Fruit fly (Drosophila melanogaster): ENCODE data around the gene CG6686.

The CG6686 gene

dm6 chr2L:12007331-12007791, 19.5 kb upstream of the CG6686 start (continued):
- TF ChIP-seq ssp (GFP tag; IDR thresholded peaks at IDR 0.05) = no peak
- no peak for TF ChIP-seq klu (GFP tag; IDR thresholded peaks at IDR 0.05)
- TF ChIP-seq en (GFP tag; optimal IDR thresholded peaks at IDR 0.05) = peak; percentile 10
- peak; percentile 88 for TF ChIP-seq zen (tag; optimal IDR thresholded peaks at IDR 0.05)
- TF ChIP-seq phol (tag; optimal IDR thresholded peaks at IDR 0.05) = peak; percentile 26
- no peak for TF ChIP-seq Ravus (GFP tag; IDR thresholded peaks at IDR 0.05)
- peak; percentile 84 for TF ChIP-seq CG7987 (GFP tag; optimal IDR thresholded peaks at IDR 0.05)
- no peak for TF ChIP-seq CG10565 (GFP tag; optimal IDR thresholded peaks at IDR 0.05)
- no peak for TF ChIP-seq CG42726 (GFP tag; IDR thresholded peaks at IDR 0.05; ENCODE audit: partially characterized antibody)
- no peak for TF ChIP-seq Dip2 (GFP tag; IDR thresholded peaks at IDR 0.05)
- TF ChIP-seq zf30C (GFP tag; optimal IDR thresholded peaks at IDR 0.05) = peak; percentile 14
- TF ChIP-seq gsb-n (tag; optimal IDR thresholded peaks at IDR 0.05) = peak; percentile 19
- TF ChIP-seq Mrtf (GFP tag; IDR thresholded peaks at IDR 0.05) = no peak
- TF ChIP-seq CG31388 (GFP tag; optimal IDR thresholded peaks at IDR 0.05) = no peak
- no peak for TF ChIP-seq cato (GFP tag; optimal IDR thresholded peaks at IDR 0.05; ENCODE audit: borderline replicate concordance)
- peak; percentile 24 for TF ChIP-seq odd (GFP tag; optimal IDR thresholded peaks at IDR 0.05)
- TF ChIP-seq fd102C (GFP tag; optimal IDR thresholded peaks at IDR 0.05) = peak; percentile 50
- TF ChIP-seq yki (optimal IDR thresholded peaks at IDR 0.05) = no peak
- no peak for TF ChIP-seq CG3995 (GFP tag; optimal IDR thresholded peaks at IDR 0.05)
- TF ChIP-seq cg (GFP tag; optimal IDR thresholded peaks at IDR 0.05) = peak; percentile 69
- TF ChIP-seq CG10431 (GFP tag; optimal IDR thresholded peaks at IDR 0.05) = peak; percentile 85
- TF ChIP-seq tll (GFP tag; optimal IDR thresholded peaks at IDR 0.05) = peak in 1 of 2 experiments; percentile 92
- peak; percentile 93 for TF ChIP-seq sens (GFP tag)
- TF ChIP-seq Dip3 (GFP tag; optimal IDR thresholded peaks at IDR 0.05) = no peak
- TF ChIP-seq Dref (GFP tag; IDR thresholded peaks at IDR 0.05) = no peak
- no peak for TF ChIP-seq CG9215 (GFP tag; IDR thresholded peaks at IDR 0.05)
- TF ChIP-seq al (GFP tag; IDR thresholded peaks at IDR 0.05) = no peak
- TF ChIP-seq tx (GFP tag; optimal IDR thresholded peaks at IDR 0.05) = no peak
- peak; percentile 76 for TF ChIP-seq pfk (GFP tag; optimal IDR thresholded peaks at IDR 0.05)
- no peak for TF ChIP-seq CG17328 (GFP tag; IDR thresholded peaks at IDR 0.05)
- no peak for TF ChIP-seq Aef1 (GFP tag; IDR thresholded peaks at IDR 0.05)
- peak; percentile 16 for TF ChIP-seq Side (GFP tag; optimal IDR thresholded peaks at IDR 0.05)
- no peak for TF ChIP-seq trh (GFP tag; optimal IDR thresholded peaks at IDR 0.05)
- TF ChIP-seq HmgZ (tag; optimal IDR thresholded peaks at IDR 0.05) = peak; percentile 93
- peak; percentile 94 for TF ChIP-seq Hmr (GFP tag; optimal IDR thresholded peaks at IDR 0.05)
- TF ChIP-seq CG3847 (GFP tag; IDR thresholded peaks at IDR 0.05) = no peak
- no peak for TF ChIP-seq Poxn (GFP tag; IDR thresholded peaks at IDR 0.05)
- TF ChIP-seq CG17912 (GFP tag; optimal IDR thresholded peaks at IDR 0.05) = peak; percentile 98
- TF ChIP-seq shn (GFP tag; optimal IDR thresholded peaks at IDR 0.05) = peak; percentile 71
- no peak for TF ChIP-seq CG6689 (GFP tag; IDR thresholded peaks at IDR 0.05)
- TF ChIP-seq toy (GFP tag; IDR thresholded peaks at IDR 0.05) = no peak
- no peak for TF ChIP-seq amos (GFP tag; IDR thresholded peaks at IDR 0.05; ENCODE audit: partially characterized antibody)
- TF ChIP-seq kay (GFP tag; optimal IDR thresholded peaks at IDR 0.05) = peak; percentile 89
- peak; percentile 55 for TF ChIP-seq grau (tag; optimal IDR thresholded peaks at IDR 0.05)
- no peak for TF ChIP-seq vvl (GFP tag; IDR thresholded peaks at IDR 0.05)
- TF ChIP-seq onecut (GFP tag; IDR thresholded peaks at IDR 0.05) = peak; percentile 92
- TF ChIP-seq HLH4C (GFP tag; IDR thresholded peaks at IDR 0.05; ENCODE audit: partially characterized antibody) = no peak
- TF ChIP-seq twi (tag; optimal IDR thresholded peaks at IDR 0.05) = peak; percentile 60
- no peak for TF ChIP-seq CG8944 (GFP tag; optimal IDR thresholded peaks at IDR 0.05)
- peak; percentile 5 for TF ChIP-seq Antp (GFP tag; optimal IDR thresholded peaks at IDR 0.05)
- TF ChIP-seq CG12744 (GFP tag; optimal IDR thresholded peaks at IDR 0.05) = peak; percentile 34
- no peak for TF ChIP-seq CG30431 (GFP tag; optimal IDR thresholded peaks at IDR 0.05)
- TF ChIP-seq ro (GFP tag; IDR thresholded peaks at IDR 0.05) = no peak

All from whole organism, embryonic.